Worm (Caenorhabditis elegans) whole organism, L4/young adult: ENCODE measurements around the gene C17F4.12.

ENCODE experiments used
- W03F9.2 ChIP-seq: fragments of 150-350 bp; optimal IDR thresholded peaks from 2 replicates; lab custom pipeline; 2014; ENCODE audit warnings: missing biosample characterization, missing genetic modification characterization
- dao-5 ChIP-seq: sonication (generic microtip); optimal IDR thresholded peaks from 2 replicates; lab custom pipeline; 2016; ENCODE audit warnings: missing genotype, missing genetic modification characterization, moderate library complexity, missing compliant biosample characterization
- him-1 ChIP-seq: sonication (generic microtip); optimal IDR thresholded peaks from 2 replicates; lab custom pipeline; 2016; ENCODE audit warnings: missing genotype, missing genetic modification reagents, missing genetic modification characterization, missing compliant biosample characterization

The C17F4.12 gene

ce11 chrII:3251782-3252181 lies 7.8 kb upstream of the C17F4.12 start:
- TF ChIP-seq dao-5 (tag; lab: Kevin White, UChicago) (no peak), W03F9.2 (tag; lab: Kevin White, UChicago) (no peak), him-1 (tag; lab: Kevin White, UChicago) (no peak)

DNA sequence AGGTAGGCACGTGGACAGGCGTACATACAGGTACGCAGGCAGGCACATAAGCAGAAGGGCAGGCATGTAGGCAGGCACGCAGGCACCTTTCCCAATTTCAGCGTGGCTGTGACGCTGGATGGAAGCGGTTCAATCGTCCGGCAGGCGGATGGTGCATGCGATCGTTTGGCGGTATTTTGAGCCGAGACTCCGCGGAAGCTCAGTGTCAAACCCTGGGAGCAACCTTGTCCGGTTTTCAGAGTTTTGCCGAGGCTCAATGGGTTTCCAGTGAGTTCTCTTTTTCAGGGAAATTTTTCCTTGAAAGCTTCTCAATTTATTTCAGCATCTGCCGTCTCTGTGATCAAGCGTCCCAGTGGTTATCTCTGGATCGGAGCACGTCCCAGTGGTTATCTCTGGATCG lies 6.2 kb upstream of the C17F4.12 start:
- TF ChIP-seq dao-5 (tag; lab: Kevin White, UChicago) (no peak), W03F9.2 (tag; lab: Kevin White, UChicago) (no peak), him-1 (tag; lab: Kevin White, UChicago) (no peak)

DNA sequence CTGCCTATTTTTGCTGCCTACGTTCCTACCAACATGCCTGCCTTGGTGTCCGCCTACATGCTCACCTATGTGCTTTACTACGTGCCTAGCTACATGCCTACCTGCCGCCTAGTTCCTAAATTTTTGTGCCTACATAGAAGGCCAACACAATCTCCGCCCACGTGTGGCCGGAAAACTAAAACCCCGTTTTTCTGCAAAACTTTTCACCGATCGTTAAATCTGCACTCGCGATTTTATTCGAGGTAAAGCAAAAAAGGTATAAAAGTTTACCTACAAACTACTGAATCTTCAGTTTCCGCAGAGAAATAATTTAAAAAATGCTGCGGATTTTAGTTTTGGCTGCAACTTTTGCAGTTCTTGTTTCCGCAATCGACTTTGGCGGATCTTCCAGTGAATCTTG lies 5.4 kb upstream of the C17F4.12 start, which contains the start of gene clec-124:
Gene clec-124, plus strand, starts transcription at position 301 of the 400 bp plus-strand sequence.
- TF ChIP-seq W03F9.2 (tag; lab: Kevin White, UChicago): no peak
- TF ChIP-seq dao-5 (tag; lab: Kevin White, UChicago): no peak
- no peak for TF ChIP-seq him-1 (tag; lab: Kevin White, UChicago)

DNA sequence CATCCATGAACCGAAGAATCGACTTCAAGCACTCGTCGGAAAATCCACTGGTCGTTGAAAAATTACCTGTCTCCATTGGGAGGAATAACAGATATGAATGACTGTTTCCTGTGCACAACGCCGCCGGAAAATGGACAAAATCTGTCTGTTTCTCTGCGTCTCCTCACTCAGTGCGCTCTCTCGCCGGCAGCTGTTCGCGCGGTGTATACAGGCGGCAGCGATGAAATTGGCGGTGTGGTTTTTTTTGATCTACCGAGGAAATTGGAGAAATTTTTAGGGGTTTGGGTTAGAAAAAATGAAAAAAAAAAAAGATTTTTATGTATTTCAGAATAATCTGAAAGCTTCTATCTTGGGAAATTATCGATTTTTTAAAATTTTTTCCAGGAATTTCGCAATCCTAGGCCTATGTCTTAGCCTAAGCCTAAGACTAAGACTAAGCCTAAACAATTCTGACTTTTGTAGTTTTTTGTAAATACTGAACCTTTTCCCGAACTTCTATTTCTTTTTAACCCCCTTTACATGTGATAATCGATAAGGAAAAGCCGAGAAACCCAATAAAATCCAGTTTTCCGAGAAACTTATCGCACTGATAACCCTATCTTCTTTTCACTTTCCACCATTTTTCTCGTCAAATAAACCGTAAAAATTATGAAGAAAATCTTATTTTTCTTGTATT lies 4.2 kb upstream of the C17F4.12 start, which contains the start of the genes fbxc-50 and C17F4.2:
Gene fbxc-50, minus strand, starts transcription at position 81 of the 676 bp plus-strand sequence.
Gene C17F4.2, plus strand, starts transcription at position 626 of the 676 bp plus-strand sequence.
- TF ChIP-seq dao-5 (tag; lab: Kevin White, UChicago) (no peak), him-1 (tag; lab: Kevin White, UChicago) (no peak), W03F9.2 (tag; lab: Kevin White, UChicago) (no peak)

ce11 chrII:3247556-3247955 lies 3.6 kb upstream of the C17F4.12 start:
- TF ChIP-seq him-1 (tag; lab: Kevin White, UChicago) (no peak), W03F9.2 (tag; lab: Kevin White, UChicago) (no peak), dao-5 (tag; lab: Kevin White, UChicago) (no peak)

DNA sequence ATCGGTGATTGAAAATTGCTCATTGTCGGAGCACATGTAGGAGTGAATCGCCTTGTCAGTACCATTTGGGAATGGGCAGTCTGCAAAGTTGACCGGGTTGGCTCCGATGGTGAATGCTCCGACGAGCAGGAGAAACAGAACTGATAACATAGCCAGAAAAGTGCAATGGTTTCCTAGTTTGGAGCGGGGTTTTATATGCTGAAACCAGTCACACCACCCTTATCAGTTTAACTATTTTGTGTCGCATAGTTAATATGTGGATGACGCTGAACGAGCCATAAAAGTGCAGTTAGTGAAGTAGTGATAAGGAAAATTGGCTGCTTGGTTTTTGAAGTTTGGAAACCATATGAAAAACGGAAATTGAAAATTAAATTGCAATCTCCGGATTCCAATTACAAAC lies 1.9 kb upstream of the C17F4.12 start, which contains the start of gene C17F4.7:
Gene C17F4.7, minus strand, starts transcription at position 180 of the 400 bp plus-strand sequence.
- TF ChIP-seq dao-5 (tag; lab: Kevin White, UChicago) (no peak), W03F9.2 (tag; lab: Kevin White, UChicago) (no peak), him-1 (tag; lab: Kevin White, UChicago) (no peak)

- TF ChIP-seq dao-5 (tag; lab: Kevin White, UChicago) (no peak), him-1 (tag; lab: Kevin White, UChicago) (no peak), W03F9.2 (tag; lab: Kevin White, UChicago) (no peak)
These were observed 788 bp upstream of the C17F4.12 start for ce11 chrII:3244758-3245157.

DNA sequence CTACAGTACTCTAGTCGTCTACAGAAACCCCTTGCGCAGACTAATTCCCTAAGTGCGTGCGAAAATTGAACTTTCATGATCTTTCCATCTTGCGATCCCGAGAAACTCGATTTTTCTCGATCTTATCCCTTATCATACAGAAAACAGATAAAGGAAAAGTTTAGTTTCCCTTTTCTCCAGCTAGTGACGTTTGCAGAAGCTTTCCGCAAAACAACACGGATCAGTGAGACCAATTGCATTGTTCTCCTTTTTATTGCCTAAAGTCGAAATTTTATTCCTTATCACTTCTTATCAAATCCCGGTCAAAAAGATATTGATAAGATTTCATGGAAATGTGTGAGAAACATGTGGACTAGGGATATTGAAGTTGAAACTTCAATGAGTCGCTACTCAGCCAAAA lies 2.1 kb downstream of the C17F4.12 start:
- no peak for TF ChIP-seq W03F9.2 (tag; lab: Kevin White, UChicago)
- no peak for TF ChIP-seq dao-5 (tag; lab: Kevin White, UChicago)
- no peak for TF ChIP-seq him-1 (tag; lab: Kevin White, UChicago)

- TF ChIP-seq W03F9.2 (tag; lab: Kevin White, UChicago): no peak
These were observed 3.8 kb downstream of the C17F4.12 start, which contains the start of gene C17F4.3 for ce11 chrII:3240207-3240606. Gene C17F4.3 (plus strand): TSS chrII:3240507.

DNA sequence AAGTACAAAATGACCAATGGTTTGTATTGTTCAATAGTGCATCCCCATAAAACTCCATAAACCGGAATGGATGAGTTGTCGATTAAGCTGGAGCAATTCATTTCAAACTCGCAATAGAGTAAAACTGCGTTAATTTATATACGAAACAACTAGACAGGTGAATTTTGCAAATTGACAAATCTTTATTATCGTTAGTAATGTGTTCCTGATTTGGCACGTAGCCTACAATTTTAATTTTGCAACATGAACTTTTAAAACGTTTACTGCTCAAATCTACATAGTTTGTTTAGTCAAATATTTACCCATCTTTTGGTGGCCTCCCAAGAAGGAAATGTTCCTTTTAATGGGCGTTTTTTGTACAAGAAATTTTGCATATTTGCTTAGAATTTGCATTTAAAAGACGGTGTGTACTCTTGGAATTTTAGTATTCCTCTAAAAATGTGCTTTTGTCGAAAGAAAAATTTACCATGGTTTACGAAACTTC lies 6.9 kb downstream of the C17F4.12 start, which contains the start of the genes srz-67 and C17F4.11:
Gene srz-67, minus strand, starts transcription at position 101 of the 484 bp plus-strand sequence.
Gene C17F4.11, plus strand, starts transcription at position 434 of the 484 bp plus-strand sequence.
- no peak for TF ChIP-seq him-1 (tag; lab: Kevin White, UChicago)
- no peak for TF ChIP-seq dao-5 (tag; lab: Kevin White, UChicago)
- no peak for TF ChIP-seq W03F9.2 (tag; lab: Kevin White, UChicago)

ce11 chrII:3234725-3235124 lies 9.2 kb downstream of the C17F4.12 start, which contains the start of gene C17F4.8:
Gene C17F4.8 (minus strand): TSS chrII:3234825.
- TF ChIP-seq W03F9.2 (tag; lab: Kevin White, UChicago) (no peak), him-1 (tag; lab: Kevin White, UChicago) (no peak), dao-5 (tag; lab: Kevin White, UChicago) (no peak)

- TF ChIP-seq dao-5 (tag; lab: Kevin White, UChicago) (no peak), him-1 (tag; lab: Kevin White, UChicago) (no peak), W03F9.2 (tag; lab: Kevin White, UChicago) (no peak)
These were observed 13.5 kb downstream of the C17F4.12 start, which contains the start of gene srh-297 for ce11 chrII:3230422-3230821. Gene srh-297 (minus strand): TSS chrII:3230522.

DNA sequence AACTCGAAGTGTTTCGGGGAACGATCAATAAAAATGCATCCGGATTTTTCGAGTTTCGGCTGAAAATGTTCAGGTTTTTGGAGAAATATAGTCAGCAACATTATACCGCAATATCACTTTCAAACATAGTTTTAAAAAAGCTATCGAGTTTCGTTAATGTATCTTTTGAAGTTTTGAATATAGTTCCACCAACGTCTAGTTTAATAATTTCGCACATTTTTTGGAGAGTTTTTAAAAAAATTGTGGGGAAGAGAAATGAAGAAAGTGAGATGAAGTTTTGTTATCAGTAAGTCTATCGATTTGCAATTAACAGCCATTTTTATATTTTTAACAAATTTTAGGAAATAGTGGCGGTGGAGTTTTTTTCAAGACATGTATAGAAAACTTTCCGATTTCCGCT lies 18.2 kb downstream of the C17F4.12 start, which contains the start of gene ZC239.17:
Gene ZC239.17, minus strand, starts transcription at position 101 of the 400 bp plus-strand sequence.
- no peak for TF ChIP-seq dao-5 (tag; lab: Kevin White, UChicago)
